Fruit fly (Drosophila melanogaster) whole organism, wandering third instar larva: ENCODE measurements around the gene CG43880.

ENCODE experiments used
- Abd-B ChIP-seq: fragments of >200 bp; optimal IDR thresholded peaks from 2 replicates; lab custom pipeline; 2017; ENCODE audit warnings: missing biosample characterization, missing genetic modification characterization
- Dif ChIP-seq: fragments of 200-275, 200-300 bp; sonication (Bioruptor generic); optimal IDR thresholded peaks from 2 replicates; lab custom pipeline; 2018; ENCODE audit warnings: missing biosample characterization, missing genetic modification characterization; ENCODE audit not compliant: partially characterized antibody
- Hnf4 ChIP-seq: fragments of 200-800 bp; sonication (Bioruptor generic); optimal IDR thresholded peaks from 2 replicates; lab custom pipeline; 2016; ENCODE audit warnings: missing biosample characterization, mild to moderate bottlenecking, missing genetic modification characterization
- Myc ChIP-seq: fragments of >200 bp; optimal IDR thresholded peaks from 2 replicates; lab custom pipeline; 2017
- OdsH ChIP-seq: fragments of 200-800 bp; sonication (Bioruptor generic); optimal IDR thresholded peaks from 2 replicates; lab custom pipeline; 2016; ENCODE audit warnings: missing biosample characterization, mild to moderate bottlenecking, missing genetic modification characterization
- br ChIP-seq: fragments of 200-800 bp; sonication (Bioruptor generic); optimal IDR thresholded peaks from 2 replicates; lab custom pipeline; 2016; ENCODE audit warnings: missing biosample characterization, missing genetic modification characterization
- dl ChIP-seq, 2 experiments: fragments of 175-275, 200-275 bp in 1 of 2; fragments of 200-275 bp in 1 of 2; sonication (Bioruptor generic); optimal IDR thresholded peaks; lab custom pipeline; 2018; ENCODE audit warnings: mild to moderate bottlenecking in 2 of 2, missing biosample characterization in 2 of 2, missing genetic modification characterization in 2 of 2, moderate library complexity in 2 of 2; ENCODE audit not compliant: partially characterized antibody in 2 of 2, insufficient read depth in 1 of 2
- ey ChIP-seq: fragments of 200-800 bp; sonication (Bioruptor generic); optimal IDR thresholded peaks from 2 replicates; lab custom pipeline; 2016; ENCODE audit warnings: missing biosample characterization, missing genetic modification characterization
- pan ChIP-seq: fragments of >200 bp; optimal IDR thresholded peaks from 2 replicates; lab custom pipeline; 2017
- psq ChIP-seq: fragments of 200-800 bp; sonication (Bioruptor generic); optimal IDR thresholded peaks from 3 replicates; lab custom pipeline; 2017; ENCODE audit warnings: missing biosample characterization, mild to moderate bottlenecking, missing genetic modification characterization, moderate library complexity
- tai ChIP-seq: sonication (Bioruptor generic); optimal IDR thresholded peaks from 2 replicates; lab custom pipeline; 2016; ENCODE audit warnings: missing biosample characterization, missing genetic modification characterization
- woc ChIP-seq: sonication (Bioruptor generic); optimal IDR thresholded peaks from 2 replicates; lab custom pipeline; 2016; ENCODE audit warnings: missing biosample characterization, mild to moderate bottlenecking, missing genetic modification characterization

DNA sequence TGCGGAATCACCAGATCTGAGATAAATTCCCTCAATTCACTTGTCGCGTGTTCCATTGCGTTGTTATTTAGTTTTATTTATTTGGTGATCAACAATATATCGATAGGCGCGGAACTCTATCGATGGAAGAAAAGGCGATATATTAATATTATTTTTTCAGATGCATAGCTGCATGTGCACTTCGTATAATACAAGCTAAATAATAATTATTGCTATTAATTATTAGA, 32.3 kb upstream of the CG43880 start, which contains the start of gene Pop4:
- no peak for TF ChIP-seq psq (GFP tag; lab: Kevin White, UChicago)
- TF ChIP-seq dl (GFP tag; optimal IDR thresholded peaks at IDR 0.05; lab: Kevin White, UChicago; ENCODE audit: insufficient read depth in 1 of 2, partially characterized antibody in 2 of 2) = no peak
- TF ChIP-seq Dif (GFP tag; lab: Kevin White, UChicago) = no peak
- no peak for TF ChIP-seq Abd-B (GFP tag; lab: Kevin White, UChicago)
- TF ChIP-seq br (GFP tag; lab: Kevin White, UChicago) = no peak
- TF ChIP-seq Myc (lab: Kevin White, UChicago) = no peak
- TF ChIP-seq OdsH = no peak
- TF ChIP-seq woc (GFP tag; lab: Kevin White, UChicago) = no peak
- no peak for TF ChIP-seq pan
- TF ChIP-seq Hnf4 (GFP tag; lab: Kevin White, UChicago) = no peak
- TF ChIP-seq ey (GFP tag; lab: Kevin White, UChicago) = no peak
- no peak for TF ChIP-seq tai
